Worm (Caenorhabditis elegans) whole organism, young adult: Measurements from ENCODE around the gene F14D7.18.

ENCODE experiments used
- B0336.3 ChIP-seq: fragments of 200-800 bp; sonication (Bioruptor generic); IDR thresholded peaks from 2 replicates; pipeline ENCODE4 v1.3.6; 2022; ENCODE audit warnings: missing genetic modification characterization, missing compliant biosample characterization
- F23B12.7 ChIP-seq: sonication (generic microtip); optimal IDR thresholded peaks from 2 replicates; lab custom pipeline; 2017; ENCODE audit warnings: missing genetic modification characterization, mild to moderate bottlenecking, missing compliant biosample characterization, antibody characterized with exemption, moderate library complexity; ENCODE audit not compliant: insufficient read depth
- F39B2.1 ChIP-seq: fragments of 200-800 bp; sonication (Bioruptor generic); IDR thresholded peaks from 2 replicates; pipeline ENCODE4 v1.3.6; 2022; ENCODE audit warnings: missing genetic modification reagents, missing genetic modification characterization, missing compliant biosample characterization
- F49E8.2 ChIP-seq: sonication (generic microtip); optimal IDR thresholded peaks from 3 replicates; lab custom pipeline; 2017; ENCODE audit warnings: missing genetic modification characterization, mild to moderate bottlenecking, missing compliant biosample characterization, antibody characterized with exemption, moderate library complexity; ENCODE audit not compliant: insufficient read depth
- F57A8.1 ChIP-seq: fragments of 200-800 bp; sonication (Bioruptor generic); optimal IDR thresholded peaks from 2 replicates; lab custom pipeline; 2018; ENCODE audit warnings: mild to moderate bottlenecking, missing genetic modification characterization, moderate library complexity, missing compliant biosample characterization
- F57C9.4 ChIP-seq: sonication (generic microtip); optimal IDR thresholded peaks from 2 replicates; lab custom pipeline; 2017; ENCODE audit warnings: mild to moderate bottlenecking, missing genetic modification characterization, missing compliant biosample characterization
- K12H6.12 ChIP-seq: fragments of 200-800 bp; sonication (Bioruptor generic); optimal IDR thresholded peaks from 2 replicates; lab custom pipeline; 2018; ENCODE audit warnings: mild to moderate bottlenecking, missing genetic modification characterization, missing compliant biosample characterization
- T26A5.8 ChIP-seq: sonication (generic microtip); optimal IDR thresholded peaks from 2 replicates; lab custom pipeline; 2016; ENCODE audit warnings: missing genetic modification characterization, missing compliant biosample characterization
- Y79H2A.3 ChIP-seq: fragments of 200-800 bp; sonication (Bioruptor generic); conservative IDR thresholded peaks from 2 replicates; pipeline ENCODE4 v1.3.6; 2022; ENCODE audit warnings: missing genetic modification reagents, missing genetic modification characterization, missing compliant biosample characterization
- attf-5 ChIP-seq: fragments of 200-800 bp; sonication (Bioruptor generic); optimal IDR thresholded peaks from 2 replicates; lab custom pipeline; 2018; ENCODE audit warnings: mild to moderate bottlenecking, missing genetic modification characterization, missing compliant biosample characterization
- bed-1 ChIP-seq: fragments of 200-800 bp; sonication (Bioruptor generic); IDR thresholded peaks from 2 replicates; pipeline ENCODE4 v1.3.6; 2022; ENCODE audit warnings: missing genetic modification reagents, missing genetic modification characterization, missing compliant biosample characterization
- cebp-1 ChIP-seq, 2 experiments: fragments of 200-800 bp in 1 of 2; sonication (Bioruptor generic) in 1 of 2; sonication (generic microtip) in 1 of 2; IDR thresholded peaks in 1 of 2; optimal IDR thresholded peaks in 1 of 2; 2 replicates each; pipeline versions ENCODE4 v1.3.6 to Lab custom; 2017 to 2022; ENCODE audit warnings: missing compliant biosample characterization in 2 of 2, missing genetic modification characterization in 2 of 2, mild to moderate bottlenecking in 1 of 2, missing genetic modification reagents in 1 of 2, moderate library complexity in 1 of 2
- ceh-79 ChIP-seq: sonication (generic microtip); optimal IDR thresholded peaks from 2 replicates; lab custom pipeline; 2017; ENCODE audit warnings: mild to moderate bottlenecking, missing genetic modification characterization, missing compliant biosample characterization
- ceh-91 ChIP-seq: fragments of 200-800 bp; sonication (Bioruptor generic); IDR thresholded peaks from 2 replicates; pipeline ENCODE4 v1.3.6; 2022; ENCODE audit warnings: missing genetic modification reagents, missing genetic modification characterization, missing compliant biosample characterization
- chd-7 ChIP-seq: sonication (generic microtip); optimal IDR thresholded peaks from 2 replicates; lab custom pipeline; 2016; ENCODE audit warnings: mild to moderate bottlenecking, missing genetic modification characterization, moderate library complexity, missing compliant biosample characterization
- die-1 ChIP-seq: sonication (generic microtip); optimal IDR thresholded peaks from 2 replicates; lab custom pipeline; 2016; ENCODE audit warnings: missing genotype, mild to moderate bottlenecking, missing genetic modification characterization, missing compliant biosample characterization
- efl-1 ChIP-seq: fragments of 150-350 bp; optimal IDR thresholded peaks from 2 replicates; lab custom pipeline; 2014; ENCODE audit warnings: missing biosample characterization, missing genetic modification reagents, missing genetic modification characterization
- fkh-3 ChIP-seq: sonication (generic microtip); optimal IDR thresholded peaks from 2 replicates; lab custom pipeline; 2016; ENCODE audit warnings: mild to moderate bottlenecking, missing genetic modification characterization, missing compliant biosample characterization
- him-1 ChIP-seq: sonication (generic microtip); optimal IDR thresholded peaks from 2 replicates; lab custom pipeline; 2016; ENCODE audit warnings: missing genotype, missing genetic modification reagents, missing genetic modification characterization, missing compliant biosample characterization
- hlh-12 ChIP-seq: sonication (generic microtip); optimal IDR thresholded peaks from 2 replicates; lab custom pipeline; 2016; ENCODE audit warnings: missing genetic modification characterization, missing compliant biosample characterization
- hlh-26 ChIP-seq: fragments of 200-800 bp; sonication (Bioruptor generic); conservative IDR thresholded peaks from 2 replicates; pipeline ENCODE4 v1.3.6; 2022; ENCODE audit warnings: missing genetic modification reagents, missing genetic modification characterization, missing compliant biosample characterization
- hmg-1.2 ChIP-seq: fragments of 200-800 bp; sonication (Bioruptor generic); IDR thresholded peaks from 2 replicates; pipeline ENCODE4 v1.3.6; 2022; ENCODE audit warnings: missing genetic modification reagents, missing genetic modification characterization, missing compliant biosample characterization
- hmg-20 ChIP-seq: fragments of 200-800 bp; sonication (Bioruptor generic); IDR thresholded peaks from 2 replicates; pipeline ENCODE4 v1.3.6; 2022; ENCODE audit warnings: missing genetic modification reagents, missing genetic modification characterization, missing compliant biosample characterization
- hsf-1 ChIP-seq: fragments of 200-800 bp; sonication (Bioruptor generic); IDR thresholded peaks from 2 replicates; pipeline ENCODE4 v1.3.6; 2022; ENCODE audit warnings: missing genetic modification reagents, missing genetic modification characterization, missing compliant biosample characterization
- lir-1 ChIP-seq: fragments of 200-800 bp; sonication (Bioruptor generic); conservative IDR thresholded peaks from 2 replicates; pipeline ENCODE4 v1.3.6; 2022; ENCODE audit warnings: missing genetic modification reagents, missing genetic modification characterization, missing compliant biosample characterization
- lsy-27 ChIP-seq: sonication (generic microtip); optimal IDR thresholded peaks from 2 replicates; lab custom pipeline; 2017; ENCODE audit warnings: missing genetic modification characterization, mild to moderate bottlenecking, missing compliant biosample characterization, antibody characterized with exemption, missing genotype, borderline replicate concordance; ENCODE audit not compliant: insufficient read depth
- madf-3 ChIP-seq: fragments of 200-800 bp; sonication (Bioruptor generic); IDR thresholded peaks from 2 replicates; pipeline ENCODE4 v1.3.6; 2022; ENCODE audit warnings: missing genetic modification reagents, missing genetic modification characterization, missing compliant biosample characterization
- mcd-1 ChIP-seq: fragments of 200-800 bp; sonication (Bioruptor generic); IDR thresholded peaks from 2 replicates; pipeline ENCODE4 v1.3.6; 2022; ENCODE audit warnings: missing genetic modification reagents, missing genetic modification characterization, missing compliant biosample characterization
- mel-28 ChIP-seq: sonication (generic microtip); optimal IDR thresholded peaks from 2 replicates; lab custom pipeline; 2016; ENCODE audit warnings: borderline replicate concordance, mild to moderate bottlenecking, missing genetic modification characterization, missing compliant biosample characterization
- nfya-1 ChIP-seq: sonication (generic microtip); optimal IDR thresholded peaks from 2 replicates; lab custom pipeline; 2017; ENCODE audit warnings: antibody characterized with exemption, missing compliant biosample characterization, missing genetic modification characterization, borderline replicate concordance; ENCODE audit not compliant: insufficient read depth
- nfya-2 ChIP-seq: fragments of 200-800 bp; sonication (Bioruptor generic); IDR thresholded peaks from 2 replicates; pipeline ENCODE4 v1.3.6; 2022; ENCODE audit warnings: missing genetic modification reagents, missing genetic modification characterization, missing compliant biosample characterization
- nfyb-1 ChIP-seq: fragments of 200-800 bp; sonication (Bioruptor generic); IDR thresholded peaks from 2 replicates; pipeline ENCODE4 v1.3.6; 2022; ENCODE audit warnings: missing genetic modification reagents, missing genetic modification characterization, missing compliant biosample characterization
- rcor-1 ChIP-seq: fragments of 200-800 bp; sonication (Bioruptor generic); IDR thresholded peaks from 2 replicates; pipeline ENCODE4 v1.3.6; 2022; ENCODE audit warnings: missing genetic modification reagents, missing genetic modification characterization, missing compliant biosample characterization
- rec-8 ChIP-seq, 2 experiments: sonication (generic microtip); optimal IDR thresholded peaks; 2 replicates each; lab custom pipeline; 2016; ENCODE audit warnings: mild to moderate bottlenecking in 2 of 2, missing genetic modification characterization in 2 of 2, missing genetic modification reagents in 2 of 2, missing genotype in 2 of 2, missing biosample characterization in 1 of 2, missing compliant biosample characterization in 1 of 2, moderate library complexity in 1 of 2
- rpc-1 ChIP-seq, 2 experiments: fragments of 150-350 bp in 1 of 2; sonication (generic microtip) in 1 of 2; optimal IDR thresholded peaks; 2 replicates each; lab custom pipeline; 2014 to 2018; ENCODE audit warnings: missing biosample characterization in 1 of 2, missing genetic modification characterization in 1 of 2, missing genetic modification reagents in 1 of 2, missing genotype in 1 of 2
- snpc-1.1 ChIP-seq: sonication (generic microtip); optimal IDR thresholded peaks from 2 replicates; lab custom pipeline; 2017; ENCODE audit warnings: missing genetic modification characterization, mild to moderate bottlenecking, missing compliant biosample characterization, antibody characterized with exemption, moderate library complexity, missing genotype, missing genetic modification reagents; ENCODE audit not compliant: insufficient read depth
- unc-130 ChIP-seq: sonication (generic microtip); optimal IDR thresholded peaks from 2 replicates; lab custom pipeline; 2016; ENCODE audit warnings: missing genetic modification reagents, missing genetic modification characterization, missing compliant biosample characterization
- zfh-2 ChIP-seq: fragments of 200-800 bp; sonication (Bioruptor generic); conservative IDR thresholded peaks from 2 replicates; pipeline ENCODE4 v1.3.6; 2022; ENCODE audit warnings: missing genetic modification reagents, missing genetic modification characterization, missing compliant biosample characterization
- ztf-28 ChIP-seq: fragments of 200-800 bp; sonication (Bioruptor generic); IDR thresholded peaks from 2 replicates; pipeline ENCODE4 v1.3.6; 2022; ENCODE audit warnings: missing genetic modification reagents, missing genetic modification characterization, missing compliant biosample characterization

F14D7.18 gene

DNA sequence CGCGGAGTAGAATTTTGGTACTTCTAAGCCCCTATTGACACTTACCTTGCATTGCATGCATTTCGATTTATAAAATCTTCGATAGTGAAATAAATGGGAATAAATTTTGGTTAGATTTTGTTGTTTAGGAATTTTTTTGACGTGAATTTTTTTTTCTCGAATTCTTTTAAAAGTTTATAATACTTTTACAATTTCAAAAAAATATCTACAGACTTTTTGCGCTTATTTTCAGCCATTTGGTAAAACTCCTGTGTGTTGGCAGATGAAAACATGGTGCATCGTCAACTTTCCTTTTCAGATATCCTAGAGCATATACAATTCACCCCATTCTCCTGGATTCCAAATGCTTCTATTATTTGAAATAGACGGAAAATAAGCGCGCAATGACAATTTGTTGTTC is at the start of gene F14D7.18:
TSS of gene F14D7.18 (minus strand) at position 101 of the 400 bp plus-strand sequence.
- TF ChIP-seq K12H6.12 (tag; lab: Kevin White, UChicago) (no peak), lsy-27 (tag; lab: Kevin White, UChicago) (no peak), hlh-12 (tag; lab: Kevin White, UChicago) (no peak), nfya-1 (no peak), mel-28 (no peak)

DNA sequence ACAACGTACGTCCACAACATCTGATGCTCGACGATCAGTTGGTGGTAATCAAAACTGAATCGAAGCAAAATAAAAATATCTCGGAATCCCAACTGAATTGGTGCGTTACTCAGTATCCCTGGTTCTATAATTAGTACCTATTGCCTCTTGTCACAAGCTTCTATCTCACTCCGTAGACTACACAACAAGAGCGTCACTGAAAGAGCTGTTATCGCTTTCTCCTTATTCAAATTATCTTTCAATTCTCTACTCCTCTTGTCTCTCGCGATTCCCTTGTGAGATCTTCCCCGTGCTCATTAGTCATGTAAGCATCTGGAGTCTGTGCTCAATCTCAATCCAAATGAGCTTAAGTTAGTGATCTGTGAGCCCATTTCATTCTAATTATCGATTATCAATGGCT is 46.1 kb upstream of the F14D7.18 start, which contains the start of gene srm-6:
TSS of gene srm-6 (plus strand) at position 301 of the 400 bp plus-strand sequence.
- TF ChIP-seq die-1 (tag; lab: Kevin White, UChicago) (no peak), Y79H2A.3 (GFP tag; lab: Robert Waterston, UW) (no peak), nfyb-1 (GFP tag; lab: Robert Waterston, UW) (no peak), hlh-26 (GFP tag; lab: Robert Waterston, UW) (no peak), F39B2.1 (GFP tag; lab: Robert Waterston, UW) (no peak), rpc-1 (optimal IDR thresholded peaks at IDR 0.05; lab: Kevin White, UChicago) (no peak), rpc-1 (tag; optimal IDR thresholded peaks at IDR 0.05; lab: Kevin White, UChicago) (no peak)

DNA sequence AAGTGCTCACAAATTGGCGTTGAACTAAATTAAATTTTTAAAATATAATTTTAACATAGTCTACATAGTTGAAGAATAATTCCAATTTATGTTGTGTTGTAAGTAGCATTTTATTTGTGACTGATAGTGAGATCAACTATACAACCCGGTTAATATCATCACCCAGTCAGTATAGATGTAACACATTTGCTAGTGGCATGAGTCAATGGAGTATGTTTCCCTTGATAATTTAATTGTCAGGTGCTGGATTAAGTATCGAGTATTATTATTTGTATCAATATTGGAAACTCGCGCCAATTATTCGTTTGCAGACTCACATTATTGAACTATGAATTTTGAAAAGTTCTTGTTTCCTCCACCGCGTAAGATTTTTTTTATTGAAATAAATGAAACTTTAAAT is 44.4 kb upstream of the F14D7.18 start, which contains the start of gene srm-5:
TSS of gene srm-5 (plus strand) at position 301 of the 400 bp plus-strand sequence.
- TF ChIP-seq hmg-1.2 (GFP tag; lab: Robert Waterston, UW) (no peak), hsf-1 (GFP tag; lab: Robert Waterston, UW) (no peak), F49E8.2 (tag; lab: Kevin White, UChicago) (no peak)

DNA sequence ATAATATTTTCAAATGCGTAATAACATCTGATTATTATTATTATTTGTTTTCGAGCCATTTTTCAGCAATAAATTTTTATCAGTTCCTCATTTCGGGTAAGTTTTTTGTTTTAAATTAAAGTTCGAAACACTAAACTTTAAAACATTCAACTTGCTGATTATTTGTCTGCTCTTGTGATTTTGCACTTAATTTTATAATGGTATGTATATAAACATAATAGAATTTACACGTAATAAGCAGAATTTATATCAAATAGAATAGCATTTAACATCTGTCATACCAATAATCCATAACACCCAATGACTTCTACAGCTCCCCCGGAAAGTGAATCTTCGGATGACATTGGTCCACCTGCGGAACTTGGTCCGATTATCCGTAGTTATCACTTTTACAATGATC is 42.6 kb upstream of the F14D7.18 start, which contains the start of gene srm-4:
TSS of gene srm-4 (plus strand) at position 301 of the 400 bp plus-strand sequence.
- no peak for TF ChIP-seq efl-1 (GFP tag; lab: Kevin White, UChicago)
- no peak for TF ChIP-seq ceh-91 (GFP tag; lab: Robert Waterston, UW)
- TF ChIP-seq mel-28 = no peak
- TF ChIP-seq ztf-28 = no peak

DNA sequence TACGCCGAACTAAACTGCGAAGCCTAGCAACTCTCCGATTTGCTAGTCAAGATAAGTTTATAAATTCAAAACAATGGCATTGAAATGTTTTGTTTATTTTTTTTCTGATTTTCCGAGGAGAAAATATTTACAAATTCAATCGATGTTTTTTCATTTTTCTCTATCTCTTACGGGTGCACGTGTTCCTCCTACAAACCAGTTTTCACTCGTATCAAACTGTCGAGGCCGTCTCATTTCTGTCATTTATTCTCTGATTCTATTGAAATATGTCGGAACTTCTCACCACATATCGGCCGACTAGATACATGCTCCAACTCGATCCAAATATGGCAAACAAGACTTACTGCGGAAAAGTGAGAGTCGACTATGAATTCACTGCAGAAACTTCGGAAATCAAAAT is 40.9 kb upstream of the F14D7.18 start, which contains the start of gene F47B8.8:
TSS of gene F47B8.8 (plus strand) at position 257 of the 400 bp plus-strand sequence.
- TF ChIP-seq snpc-1.1 (tag; lab: Kevin White, UChicago) = no peak
- TF ChIP-seq fkh-3 (tag; lab: Kevin White, UChicago) = no peak
- TF ChIP-seq mcd-1 (GFP tag; lab: Robert Waterston, UW) = no peak
- no peak for TF ChIP-seq unc-130 (GFP tag; lab: Kevin White, UChicago)
- no peak for TF ChIP-seq rec-8 (tag; optimal IDR thresholded peaks at IDR 0.05; lab: Kevin White, UChicago)
- TF ChIP-seq lir-1 = no peak
- TF ChIP-seq cebp-1 (GFP tag; IDR thresholded peaks at IDR 0.05; lab: Robert Waterston, UW) = no peak
- TF ChIP-seq cebp-1 (tag; optimal IDR thresholded peaks at IDR 0.05; lab: Kevin White, UChicago) = no peak
- TF ChIP-seq ceh-79 = no peak
- no peak for TF ChIP-seq chd-7 (tag; lab: Kevin White, UChicago)
- no peak for TF ChIP-seq zfh-2 (GFP tag; lab: Robert Waterston, UW)

DNA sequence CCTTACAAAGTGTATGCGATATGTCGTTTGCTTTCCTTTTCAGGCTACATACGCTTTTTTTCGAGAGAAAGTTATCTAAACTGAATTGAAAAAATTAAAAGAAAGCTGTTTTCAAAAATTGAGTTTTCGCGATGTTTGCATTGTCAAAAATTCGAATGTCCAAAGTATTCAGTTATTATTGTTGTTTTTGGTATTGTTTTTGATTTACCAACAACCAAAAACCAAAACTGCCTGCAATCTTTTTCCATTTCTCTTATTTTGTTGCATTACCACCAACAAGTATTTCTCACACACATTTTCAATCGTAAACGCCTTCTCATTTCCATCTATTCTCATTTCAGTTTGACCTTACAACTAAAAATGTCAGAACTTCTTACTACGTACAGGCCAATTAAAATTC is 38.3 kb upstream of the F14D7.18 start, which contains the start of gene pepm-1:
TSS of gene pepm-1 (plus strand) at position 301 of the 400 bp plus-strand sequence.
- TF ChIP-seq madf-3 (GFP tag; lab: Robert Waterston, UW) (no peak), T26A5.8 (no peak), attf-5 (GFP tag; lab: Kevin White, UChicago) (no peak), him-1 (tag; lab: Kevin White, UChicago) (no peak), B0336.3 (GFP tag; lab: Robert Waterston, UW) (no peak), bed-1 (no peak), rcor-1 (GFP tag; lab: Robert Waterston, UW) (no peak), nfya-2 (GFP tag; lab: Robert Waterston, UW) (no peak), F23B12.7 (tag; lab: Kevin White, UChicago) (no peak), hmg-20 (GFP tag; lab: Robert Waterston, UW) (no peak), F57A8.1 (GFP tag; lab: Kevin White, UChicago) (no peak), cebp-1 (GFP tag; IDR thresholded peaks at IDR 0.05; lab: Robert Waterston, UW) (no peak), cebp-1 (tag; optimal IDR thresholded peaks at IDR 0.05; lab: Kevin White, UChicago) (no peak), F57C9.4 (tag; lab: Kevin White, UChicago) (no peak)
